Worm (Caenorhabditis elegans) whole organism, L1 larva: ENCODE data around the gene top-3.

ENCODE experiments used
- mdl-1 ChIP-seq, 2 experiments: fragments of 150-350 bp; optimal IDR thresholded peaks; 2 replicates each; lab custom pipeline; 2014 to 2017; ENCODE audit warnings: missing biosample characterization in 2 of 2, missing genetic modification characterization in 2 of 2, inconsistent platforms in 1 of 2
- nhr-28 ChIP-seq: fragments of 150-350 bp; optimal IDR thresholded peaks from 2 replicates; lab custom pipeline; 2014; ENCODE audit warnings: missing biosample characterization, missing genetic modification characterization
- zag-1 ChIP-seq: fragments of 150-350 bp; optimal IDR thresholded peaks from 2 replicates; lab custom pipeline; 2014; ENCODE audit warnings: missing biosample characterization, missing genetic modification characterization
- ztf-11 ChIP-seq, 2 experiments: sonication (generic microtip); optimal IDR thresholded peaks; 2 replicates each; lab custom pipeline; 2016 to 2017; ENCODE audit warnings: missing genetic modification characterization in 2 of 2, missing biosample characterization in 1 of 2, missing compliant biosample characterization in 1 of 2

DNA sequence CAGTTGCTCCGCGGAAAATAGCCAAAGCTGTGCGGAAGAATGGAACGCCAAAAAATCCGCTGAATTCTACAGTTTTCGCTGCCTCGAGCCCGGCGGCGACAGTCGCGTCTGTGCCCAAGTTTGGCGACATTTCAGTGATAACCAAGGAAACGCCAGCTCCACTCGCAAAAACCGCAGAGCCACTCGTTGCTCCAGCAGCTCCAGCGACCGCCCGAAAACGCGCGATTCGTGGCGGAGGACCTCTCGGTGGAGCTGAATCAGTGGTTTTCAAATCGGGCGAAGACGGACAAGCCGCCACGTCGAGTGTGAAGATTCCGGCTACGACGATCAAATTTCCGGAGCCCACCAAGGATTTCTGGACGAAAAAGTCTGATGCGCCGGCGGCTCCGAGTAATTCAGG is 43.7 kb downstream of the top-3 start:
- no peak for TF ChIP-seq zag-1 (tag; lab: Kevin White, UChicago)
- TF ChIP-seq nhr-28 (tag; lab: Kevin White, UChicago) = no peak
- TF ChIP-seq mdl-1 (tag; optimal IDR thresholded peaks at IDR 0.05; lab: Kevin White, UChicago) = no peak
- no peak for TF ChIP-seq ztf-11 (tag; optimal IDR thresholded peaks at IDR 0.05; lab: Kevin White, UChicago)
